Worm (Caenorhabditis elegans): Measurements from ENCODE around the gene C43F9.7.

C43F9.7 gene

ce11 chrIV:10578367-10578766 is 15.1 kb downstream of the C43F9.7 start, which contains the start of gene lgc-43:
Gene lgc-43, plus strand, starts transcription at chrIV:10578667.
- TF ChIP-seq ztf-4 (tag; optimal IDR thresholded peaks at IDR 0.05) (no peak), C34B4.2 (tag; optimal IDR thresholded peaks at IDR 0.05) (no peak), nhr-28 (tag; optimal IDR thresholded peaks at IDR 0.05) (no peak), snu-23 (GFP tag; optimal IDR thresholded peaks at IDR 0.05) (no peak), mab-9 (GFP tag; IDR thresholded peaks at IDR 0.05) (no peak), egl-27 (tag; optimal IDR thresholded peaks at IDR 0.05) (no peak), vab-15 (tag; optimal IDR thresholded peaks at IDR 0.05) (no peak), blmp-1 (tag; optimal IDR thresholded peaks at IDR 0.05) (no peak), C04F5.9 (tag; optimal IDR thresholded peaks at IDR 0.05) (no peak), nhr-12 (tag; optimal IDR thresholded peaks at IDR 0.05) (no peak), lsy-2 (tag; optimal IDR thresholded peaks at IDR 0.05) (no peak), nhr-77 (tag; optimal IDR thresholded peaks at IDR 0.05) (no peak), dsc-1 (tag; optimal IDR thresholded peaks at IDR 0.05) (no peak), efl-3 (GFP tag; optimal IDR thresholded peaks at IDR 0.05) (no peak), ets-5 (GFP tag; IDR thresholded peaks at IDR 0.05) (no peak), ceh-82 (tag; optimal IDR thresholded peaks at IDR 0.05) (no peak), snpc-4 (tag; optimal IDR thresholded peaks at IDR 0.05) (no peak), nhr-20 (tag; optimal IDR thresholded peaks at IDR 0.05) (no peak), fos-1 (tag; optimal IDR thresholded peaks at IDR 0.05) (no peak), fkh-8 (tag; optimal IDR thresholded peaks at IDR 0.05) (no peak)

ce11 chrIV:10577600-10577999 is 15.9 kb downstream of the C43F9.7 start:
- TF ChIP-seq nhr-84 (tag; optimal IDR thresholded peaks at IDR 0.05) (no peak), elt-2 (tag; optimal IDR thresholded peaks at IDR 0.05) (peak; percentile 45)

- no peak for TF ChIP-seq elt-3 (tag; optimal IDR thresholded peaks at IDR 0.05)
- TF ChIP-seq sptf-1 (tag; optimal IDR thresholded peaks at IDR 0.05), result no peak
- peak; percentile 60 for TF ChIP-seq lin-14 (GFP tag; optimal IDR thresholded peaks at IDR 0.05)
- TF ChIP-seq lin-35 (GFP tag; optimal IDR thresholded peaks at IDR 0.05), result no peak
- no peak for TF ChIP-seq xbp-1 (tag; optimal IDR thresholded peaks at IDR 0.05)
- TF ChIP-seq ztf-4 (tag; optimal IDR thresholded peaks at IDR 0.05), result no peak
- TF ChIP-seq nhr-19 (GFP tag; conservative IDR thresholded peaks at IDR 0.05), result no peak
- no peak for TF ChIP-seq hlh-17 (GFP tag; optimal IDR thresholded peaks at IDR 0.05; ENCODE audit: borderline replicate concordance)
- peak; percentile 54 for TF ChIP-seq blmp-1 (tag; optimal IDR thresholded peaks at IDR 0.05)
- TF ChIP-seq nhr-85 (tag), result peak; percentile 16
- TF ChIP-seq grh-1 (GFP tag; IDR thresholded peaks at IDR 0.05), result no peak
- TF ChIP-seq pqm-1 (tag; optimal IDR thresholded peaks at IDR 0.05), result no peak
- peak; percentile 14 for TF ChIP-seq mep-1 (tag; optimal IDR thresholded peaks at IDR 0.05)
- TF ChIP-seq ceh-63 (GFP tag; optimal IDR thresholded peaks at IDR 0.05), result no peak
Measured at ce11 chrIV:10576624-10577023, 16.8 kb downstream of the C43F9.7 start.

ce11 chrIV:10576050-10576449 is 17.4 kb downstream of the C43F9.7 start, which contains the start of gene efn-2:
Gene efn-2, plus strand, starts transcription at chrIV:10576350.
- TF ChIP-seq alr-1 (tag; optimal IDR thresholded peaks at IDR 0.05; ENCODE audit: borderline replicate concordance) (no peak), nhr-19 (GFP tag; conservative IDR thresholded peaks at IDR 0.05) (no peak), blmp-1 (tag; optimal IDR thresholded peaks at IDR 0.05) (peak; percentile 45)

ce11 chrIV:10574471-10574870 is 19.0 kb downstream of the C43F9.7 start:
- TF ChIP-seq unc-86 (tag; optimal IDR thresholded peaks at IDR 0.05), result no peak
- no peak for TF ChIP-seq hlh-17 (GFP tag; optimal IDR thresholded peaks at IDR 0.05; ENCODE audit: borderline replicate concordance)
- no peak for TF ChIP-seq ztf-4 (tag; optimal IDR thresholded peaks at IDR 0.05)
- TF ChIP-seq mab-9 (GFP tag; IDR thresholded peaks at IDR 0.05), result no peak
- TF ChIP-seq nhr-12 (tag; optimal IDR thresholded peaks at IDR 0.05), result no peak
- TF ChIP-seq lin-14 (GFP tag; optimal IDR thresholded peaks at IDR 0.05), result peak; percentile 52
- peak; percentile 46 for TF ChIP-seq dsc-1 (tag; optimal IDR thresholded peaks at IDR 0.05)
